Fruit fly (Drosophila melanogaster) whole organism, embryonic: Measurements from ENCODE around the gene Ldh.

ENCODE experiments used
- Adf1 ChIP-seq: fragments of 200-800 bp; sonication (Bioruptor generic); IDR thresholded peaks from 2 replicates; pipeline ENCODE4 v1.3.6; 2022; ENCODE audit warnings: missing biosample characterization, missing genetic modification characterization
- Antp ChIP-seq: fragments of 200-800 bp; sonication (Bioruptor generic); optimal IDR thresholded peaks from 3 replicates; lab custom pipeline; 2016; ENCODE audit warnings: missing biosample characterization, missing genetic modification characterization
- CG10267 ChIP-seq: fragments of 200-800 bp; sonication (Bioruptor generic); optimal IDR thresholded peaks from 2 replicates; lab custom pipeline; 2018; ENCODE audit warnings: missing biosample characterization, mild to moderate bottlenecking, missing genetic modification characterization, moderate library complexity
- CG10959 ChIP-seq: fragments of 200-800 bp; sonication (Bioruptor generic); IDR thresholded peaks from 2 replicates; pipeline ENCODE4 v1.3.6; 2022; ENCODE audit warnings: missing biosample characterization, missing genetic modification characterization
- CG11085 ChIP-seq: fragments of 200-800 bp; sonication (Bioruptor generic); IDR thresholded peaks from 2 replicates; pipeline ENCODE4 v1.3.6; 2022; ENCODE audit warnings: missing biosample characterization, missing genetic modification characterization
- CG11695 ChIP-seq: fragments of 200-800 bp; sonication (Bioruptor generic); IDR thresholded peaks from 3 replicates; pipeline ENCODE4 v1.3.6; 2022; ENCODE audit warnings: missing biosample characterization, missing genetic modification characterization
- CG12299 ChIP-seq: fragments of 200-800 bp; sonication (Bioruptor generic); optimal IDR thresholded peaks from 2 replicates; lab custom pipeline; 2018; ENCODE audit warnings: missing biosample characterization, mild to moderate bottlenecking, missing genetic modification characterization
- CG2129 ChIP-seq: fragments of 200-800 bp; sonication (Bioruptor generic); IDR thresholded peaks from 2 replicates; pipeline ENCODE4 v1.3.6; 2022; ENCODE audit warnings: missing biosample characterization, missing genetic modification characterization; ENCODE audit not compliant: partially characterized antibody
- CG30431 ChIP-seq: fragments of 200-800 bp; sonication (Bioruptor generic); optimal IDR thresholded peaks from 2 replicates; lab custom pipeline; 2017; ENCODE audit warnings: missing biosample characterization, missing genetic modification characterization
- CG3163 ChIP-seq: fragments of 200-800 bp; sonication (Bioruptor generic); optimal IDR thresholded peaks from 3 replicates; lab custom pipeline; 2016; ENCODE audit warnings: missing biosample characterization, missing genetic modification characterization
- CG34376 ChIP-seq: fragments of 200-800 bp; sonication (Bioruptor generic); optimal IDR thresholded peaks from 2 replicates; lab custom pipeline; 2018; ENCODE audit warnings: missing biosample characterization, mild to moderate bottlenecking, missing genetic modification characterization
- CG3838 ChIP-seq: fragments of 200-800 bp; sonication (Bioruptor generic); optimal IDR thresholded peaks from 3 replicates; lab custom pipeline; 2016; ENCODE audit warnings: missing biosample characterization, missing genetic modification characterization
- CG4404 ChIP-seq: fragments of 200-800 bp; sonication (Bioruptor generic); IDR thresholded peaks from 2 replicates; pipeline ENCODE4 v1.3.6; 2022; ENCODE audit warnings: missing biosample characterization, missing genetic modification characterization
- CG6254 ChIP-seq: fragments of 200-800 bp; sonication (Bioruptor generic); optimal IDR thresholded peaks from 3 replicates; lab custom pipeline; 2017; ENCODE audit warnings: mild to moderate bottlenecking, missing biosample characterization, missing genetic modification reagents, missing genetic modification characterization
- CG7271 ChIP-seq: fragments of 200-800 bp; sonication (Bioruptor generic); optimal IDR thresholded peaks from 2 replicates; lab custom pipeline; 2018; ENCODE audit warnings: missing biosample characterization, mild to moderate bottlenecking, missing genetic modification characterization, moderate library complexity
- CG7745 ChIP-seq: fragments of 200-800 bp; sonication (Bioruptor generic); optimal IDR thresholded peaks from 2 replicates; lab custom pipeline; 2018; ENCODE audit warnings: missing biosample characterization, mild to moderate bottlenecking, missing genetic modification characterization, moderate library complexity
- CG7987 ChIP-seq: fragments of 200-800 bp; sonication (Bioruptor generic); optimal IDR thresholded peaks from 2 replicates; lab custom pipeline; 2018; ENCODE audit warnings: missing biosample characterization, mild to moderate bottlenecking, missing genetic modification characterization, moderate library complexity
- CG8290 ChIP-seq, 3 experiments: fragments of 200-800 bp; sonication (Bioruptor generic); optimal IDR thresholded peaks; 2 replicates each; lab custom pipeline; 2016 to 2019; ENCODE audit warnings: missing biosample characterization in 3 of 3, missing genetic modification characterization in 3 of 3, mild to moderate bottlenecking in 2 of 3, moderate library complexity in 1 of 3
- CG8388 ChIP-seq: fragments of 200-800 bp; sonication (Bioruptor generic); optimal IDR thresholded peaks from 2 replicates; lab custom pipeline; 2019; ENCODE audit warnings: missing biosample characterization, mild to moderate bottlenecking, missing genetic modification characterization, moderate library complexity
- CkIIα-i1 ChIP-seq: fragments of 200-800 bp; sonication (Bioruptor generic); IDR thresholded peaks from 2 replicates; pipeline ENCODE4 v1.3.6; 2022; ENCODE audit warnings: missing biosample characterization, missing genetic modification characterization
- Deaf1 ChIP-seq: fragments of 200-800 bp; optimal IDR thresholded peaks from 3 replicates; lab custom pipeline; 2019; ENCODE audit warnings: missing biosample characterization, mild to moderate bottlenecking, missing genetic modification characterization, moderate library complexity
- Dek ChIP-seq: fragments of 200-800 bp; sonication (Bioruptor generic); optimal IDR thresholded peaks from 3 replicates; lab custom pipeline; 2019; ENCODE audit warnings: missing biosample characterization, mild to moderate bottlenecking, missing genetic modification characterization, moderate library complexity
- Dip3 ChIP-seq: fragments of 200-800 bp; sonication (Bioruptor generic); optimal IDR thresholded peaks from 3 replicates; lab custom pipeline; 2016; ENCODE audit warnings: missing biosample characterization, missing genetic modification characterization
- H2.0 ChIP-seq: fragments of 200-800 bp; sonication (Bioruptor generic); IDR thresholded peaks from 2 replicates; pipeline ENCODE4 v1.3.6; 2022; ENCODE audit warnings: missing biosample characterization, missing genetic modification characterization
- HLH54F ChIP-seq: fragments of 200-800 bp; sonication (Bioruptor generic); optimal IDR thresholded peaks from 3 replicates; lab custom pipeline; 2016; ENCODE audit warnings: missing biosample characterization, missing genetic modification characterization
- MESR4 ChIP-seq: fragments of 200-800 bp; sonication (Bioruptor generic); optimal IDR thresholded peaks from 2 replicates; lab custom pipeline; 2018; ENCODE audit warnings: missing biosample characterization, mild to moderate bottlenecking, missing genetic modification characterization, moderate library complexity
- Max ChIP-seq: fragments of 200-800 bp; sonication (Bioruptor generic); optimal IDR thresholded peaks from 2 replicates; lab custom pipeline; 2016; ENCODE audit warnings: missing biosample characterization, mild to moderate bottlenecking, missing genetic modification characterization
- Mes4 ChIP-seq: fragments of 200-800 bp; sonication (Bioruptor generic); optimal IDR thresholded peaks from 2 replicates; lab custom pipeline; 2016; ENCODE audit warnings: missing biosample characterization, missing genetic modification characterization
- NK7.1 ChIP-seq: fragments of 200-800 bp; sonication (Bioruptor generic); optimal IDR thresholded peaks from 3 replicates; lab custom pipeline; 2016; ENCODE audit warnings: missing biosample characterization, missing genetic modification characterization
- Ptx1 ChIP-seq: fragments of 200-800 bp; sonication (Bioruptor generic); IDR thresholded peaks from 2 replicates; pipeline ENCODE4 v1.3.6; 2022; ENCODE audit warnings: missing biosample characterization, missing genetic modification characterization
- Scr ChIP-seq: fragments of 200-800 bp; sonication (Bioruptor generic); IDR thresholded peaks from 2 replicates; pipeline ENCODE4 v1.3.6; 2022; ENCODE audit warnings: missing biosample characterization, missing genetic modification characterization; ENCODE audit not compliant: partially characterized antibody
- Usf ChIP-seq: fragments of 200-800 bp; sonication (Bioruptor generic); optimal IDR thresholded peaks from 2 replicates; lab custom pipeline; 2017; ENCODE audit warnings: missing genotype, missing biosample characterization, missing genetic modification characterization
- bsh ChIP-seq, 2 experiments: fragments of 200-800 bp; sonication (Bioruptor generic); optimal IDR thresholded peaks; 2 replicates each; lab custom pipeline; 2017 to 2018; ENCODE audit warnings: mild to moderate bottlenecking in 2 of 2, missing biosample characterization in 2 of 2, missing genetic modification characterization in 2 of 2, moderate library complexity in 1 of 2
- crc ChIP-seq: fragments of 200-800 bp; sonication (Bioruptor generic); optimal IDR thresholded peaks from 2 replicates; lab custom pipeline; 2016; ENCODE audit warnings: missing biosample characterization, missing genetic modification characterization
- danr ChIP-seq: fragments of 200-800 bp; sonication (Bioruptor generic); IDR thresholded peaks from 2 replicates; pipeline ENCODE4 v1.3.6; 2022; ENCODE audit warnings: missing biosample characterization, missing genetic modification characterization
- eyg ChIP-seq: fragments of 200-800 bp; sonication (Bioruptor generic); optimal IDR thresholded peaks from 3 replicates; lab custom pipeline; 2016; ENCODE audit warnings: missing biosample characterization, missing genetic modification characterization
- fd3F ChIP-seq: fragments of 200-800 bp; sonication (Bioruptor generic); optimal IDR thresholded peaks from 2 replicates; lab custom pipeline; 2018; ENCODE audit warnings: missing biosample characterization, mild to moderate bottlenecking, missing genetic modification characterization, moderate library complexity
- fd96Cb ChIP-seq: fragments of 200-800 bp; sonication (Bioruptor generic); optimal IDR thresholded peaks from 2 replicates; lab custom pipeline; 2018; ENCODE audit warnings: missing biosample characterization, mild to moderate bottlenecking, missing genetic modification characterization, moderate library complexity
- gcm ChIP-seq: fragments of 200-800 bp; sonication (Bioruptor generic); optimal IDR thresholded peaks from 2 replicates; lab custom pipeline; 2019; ENCODE audit warnings: missing biosample characterization, mild to moderate bottlenecking, missing genetic modification characterization, moderate library complexity
- gro ChIP-seq: fragments of 200-800 bp; sonication (Bioruptor generic); optimal IDR thresholded peaks from 2 replicates; lab custom pipeline; 2016; ENCODE audit warnings: missing biosample characterization, missing genetic modification characterization
- hbn ChIP-seq: fragments of 200-800 bp; sonication (Bioruptor generic); IDR thresholded peaks from 2 replicates; pipeline ENCODE4 v1.3.6; 2022; ENCODE audit warnings: missing biosample characterization, missing genetic modification characterization; ENCODE audit not compliant: partially characterized antibody
- lmd ChIP-seq: fragments of 200-800 bp; sonication (Bioruptor generic); IDR thresholded peaks from 2 replicates; pipeline ENCODE4 v1.3.6; 2022; ENCODE audit warnings: missing biosample characterization, missing genetic modification characterization
- nau ChIP-seq: fragments of 200-800 bp; sonication (Bioruptor generic); optimal IDR thresholded peaks from 3 replicates; lab custom pipeline; 2017; ENCODE audit warnings: missing biosample characterization, mild to moderate bottlenecking, missing genetic modification characterization, missing genetic modification reagents
- oc ChIP-seq: fragments of 200-800 bp; sonication (Bioruptor generic); optimal IDR thresholded peaks from 2 replicates; lab custom pipeline; 2018; ENCODE audit warnings: missing biosample characterization, mild to moderate bottlenecking, missing genetic modification characterization, moderate library complexity
- shn ChIP-seq: fragments of 200-800 bp; sonication (Bioruptor generic); optimal IDR thresholded peaks from 3 replicates; lab custom pipeline; 2016; ENCODE audit warnings: missing biosample characterization, missing genetic modification characterization
- slou ChIP-seq: fragments of 200-800 bp; sonication (Bioruptor generic); optimal IDR thresholded peaks from 3 replicates; lab custom pipeline; 2016; ENCODE audit warnings: missing biosample characterization, missing genetic modification characterization
- sna ChIP-seq: fragments of 200-800 bp; sonication (Bioruptor generic); IDR thresholded peaks from 2 replicates; pipeline ENCODE4 v1.3.6; 2022; ENCODE audit warnings: missing biosample characterization, missing genetic modification characterization; ENCODE audit not compliant: partially characterized antibody
- tgo ChIP-seq: fragments of 200-800 bp; sonication (Bioruptor generic); IDR thresholded peaks from 3 replicates; pipeline ENCODE4 v1.3.6; 2022; ENCODE audit warnings: missing biosample characterization, missing genetic modification characterization

Ldh gene

DNA sequence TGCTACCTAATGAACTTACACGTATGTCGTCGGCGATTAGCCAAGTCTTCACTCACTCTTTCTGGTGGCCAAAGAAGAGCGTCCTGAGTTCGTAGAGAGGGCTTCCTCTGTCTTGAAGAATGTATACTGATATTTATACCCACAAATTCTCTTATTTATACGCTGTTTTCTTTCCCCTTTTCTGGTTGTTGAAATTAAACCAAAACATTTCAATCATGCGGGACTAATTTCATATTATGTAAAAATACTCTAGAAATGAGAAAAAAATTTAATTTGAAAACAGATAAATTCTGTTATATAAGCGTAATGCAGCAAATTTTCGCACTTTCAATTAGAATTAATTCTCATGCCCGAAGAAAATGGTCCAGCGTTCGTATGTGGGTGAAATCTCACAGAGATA, 29.2 kb downstream of the Ldh start, which contains the start of gene BG642312:
Gene BG642312, minus strand, starts transcription at position 101 of the 400 bp plus-strand sequence.
- TF ChIP-seq crc (GFP tag; lab: Kevin White, UChicago) = no peak
- no peak for TF ChIP-seq Max (GFP tag; lab: Kevin White, UChicago)
- TF ChIP-seq fd96Cb = no peak
- TF ChIP-seq CG7987 (GFP tag; lab: Kevin White, UChicago) = no peak
- TF ChIP-seq Scr (GFP tag; lab: Robert Waterston, UW) = no peak
- TF ChIP-seq CG6254 (GFP tag; lab: Kevin White, UChicago) = no peak
- TF ChIP-seq CG2129 = no peak
- TF ChIP-seq CG8388 (GFP tag; lab: Kevin White, UChicago) = no peak
- no peak for TF ChIP-seq CG34376 (GFP tag; lab: Kevin White, UChicago)
- no peak for TF ChIP-seq eyg (GFP tag; lab: Kevin White, UChicago)
- TF ChIP-seq CG11085 (GFP tag; lab: Robert Waterston, UW) = no peak
- no peak for TF ChIP-seq nau (GFP tag; lab: Kevin White, UChicago)
- TF ChIP-seq gro = no peak
- TF ChIP-seq CG7271 (tag; lab: Kevin White, UChicago) = no peak
- TF ChIP-seq CG3838 = no peak
- TF ChIP-seq MESR4 (GFP tag; lab: Kevin White, UChicago) = no peak

DNA sequence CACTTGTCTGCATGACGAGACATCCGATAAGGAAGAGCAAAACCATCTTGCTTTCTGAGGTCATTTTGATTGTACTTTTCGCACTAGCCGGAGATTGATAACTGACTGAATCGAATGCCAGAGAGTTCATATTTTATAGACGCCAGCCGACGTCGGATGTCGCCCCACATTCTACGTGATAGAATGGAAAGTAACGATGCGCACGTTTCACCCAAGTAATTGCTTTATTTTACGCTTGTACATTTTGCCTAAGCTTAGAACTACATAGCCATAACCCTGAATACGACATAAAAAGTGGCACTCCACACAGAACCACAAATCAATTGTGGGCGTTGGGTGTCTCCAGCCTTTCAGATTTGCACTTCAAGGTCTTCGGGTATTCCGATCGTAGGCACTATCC, 30.2 kb downstream of the Ldh start, which contains the start of gene CG13299:
Gene CG13299, minus strand, starts transcription at position 101 of the 400 bp plus-strand sequence.
- TF ChIP-seq danr (GFP tag; lab: Robert Waterston, UW) = no peak
- no peak for TF ChIP-seq Deaf1 (tag; lab: Kevin White, UChicago)
- TF ChIP-seq lmd (GFP tag; lab: Robert Waterston, UW) = no peak
- no peak for TF ChIP-seq NK7.1 (GFP tag; lab: Kevin White, UChicago)
- no peak for TF ChIP-seq CG3163 (GFP tag; lab: Kevin White, UChicago)
- TF ChIP-seq CG12299 (tag; lab: Kevin White, UChicago) = no peak
- no peak for TF ChIP-seq CG7745 (tag; lab: Kevin White, UChicago)
- TF ChIP-seq Usf (GFP tag; lab: Kevin White, UChicago) = no peak
- TF ChIP-seq bsh (GFP tag; optimal IDR thresholded peaks at IDR 0.05; lab: Kevin White, UChicago) = no peak
- no peak for TF ChIP-seq Dip3 (GFP tag; lab: Kevin White, UChicago)
- TF ChIP-seq, all 482 proteins: peak for 0

DNA sequence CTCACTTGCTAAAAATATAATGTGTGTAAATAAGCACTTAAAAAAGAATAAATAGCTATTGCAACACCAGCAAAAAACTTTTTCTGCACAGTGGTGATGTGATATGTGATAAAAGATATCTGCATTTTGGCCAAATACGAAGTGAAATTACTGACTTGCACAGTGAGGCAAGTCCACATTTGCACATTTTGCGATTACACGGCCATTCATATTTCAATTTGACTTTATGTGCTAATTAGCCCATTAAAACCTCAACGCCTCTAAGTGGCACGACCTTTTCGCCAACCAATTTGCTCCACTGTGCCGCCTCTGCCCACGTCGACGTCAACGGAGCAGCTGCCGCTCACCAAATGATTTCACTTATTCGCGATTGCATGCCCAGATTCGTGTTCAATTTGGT, 42.3 kb downstream of the Ldh start, which contains the start of gene CG33946:
Gene CG33946, plus strand, starts transcription at position 392 of the 400 bp plus-strand sequence.
- TF ChIP-seq CG8290 (GFP tag; optimal IDR thresholded peaks at IDR 0.05; lab: Kevin White, UChicago) (no peak), CG8290 (tag; optimal IDR thresholded peaks at IDR 0.05; lab: Kevin White, UChicago) (peak in 1 of 2 experiments; percentile 0), CG11695 (GFP tag; lab: Robert Waterston, UW) (0 out of 3 replicates have a peak, but pooled peaks have one; percentile 36), tgo (GFP tag; lab: Robert Waterston, UW) (no peak), CG4404 (GFP tag; lab: Robert Waterston, UW) (peak; percentile 54), Mes4 (no peak), oc (tag; lab: Kevin White, UChicago) (no peak), fd3F (no peak), HLH54F (peak; percentile 4), Dek (no peak), shn (GFP tag; lab: Kevin White, UChicago) (peak; percentile 25), bsh (GFP tag; optimal IDR thresholded peaks at IDR 0.05; lab: Kevin White, UChicago) (peak in 1 of 2 experiments; percentile 47), gcm (GFP tag; lab: Kevin White, UChicago) (no peak), CG10959 (GFP tag; lab: Robert Waterston, UW) (peak; percentile 58), Adf1 (GFP tag; lab: Robert Waterston, UW) (peak; percentile 16), sna (GFP tag; lab: Robert Waterston, UW) (no peak), hbn (GFP tag; lab: Robert Waterston, UW) (no peak), Ptx1 (0 out of 2 replicates have a peak, but pooled peaks have one; percentile 20), CG10267 (tag; lab: Kevin White, UChicago) (no peak), H2.0 (GFP tag; lab: Robert Waterston, UW) (peak; percentile 36; the same call in 1 of the 2 replicates), Antp (GFP tag; lab: Kevin White, UChicago) (peak; percentile 8), CG30431 (peak; percentile 35), CkIIα-i1 (GFP tag; lab: Robert Waterston, UW) (no peak), slou (GFP tag; lab: Kevin White, UChicago) (no peak)
